Fruit fly (Drosophila melanogaster): ENCODE measurements around the gene hd.

DNA sequence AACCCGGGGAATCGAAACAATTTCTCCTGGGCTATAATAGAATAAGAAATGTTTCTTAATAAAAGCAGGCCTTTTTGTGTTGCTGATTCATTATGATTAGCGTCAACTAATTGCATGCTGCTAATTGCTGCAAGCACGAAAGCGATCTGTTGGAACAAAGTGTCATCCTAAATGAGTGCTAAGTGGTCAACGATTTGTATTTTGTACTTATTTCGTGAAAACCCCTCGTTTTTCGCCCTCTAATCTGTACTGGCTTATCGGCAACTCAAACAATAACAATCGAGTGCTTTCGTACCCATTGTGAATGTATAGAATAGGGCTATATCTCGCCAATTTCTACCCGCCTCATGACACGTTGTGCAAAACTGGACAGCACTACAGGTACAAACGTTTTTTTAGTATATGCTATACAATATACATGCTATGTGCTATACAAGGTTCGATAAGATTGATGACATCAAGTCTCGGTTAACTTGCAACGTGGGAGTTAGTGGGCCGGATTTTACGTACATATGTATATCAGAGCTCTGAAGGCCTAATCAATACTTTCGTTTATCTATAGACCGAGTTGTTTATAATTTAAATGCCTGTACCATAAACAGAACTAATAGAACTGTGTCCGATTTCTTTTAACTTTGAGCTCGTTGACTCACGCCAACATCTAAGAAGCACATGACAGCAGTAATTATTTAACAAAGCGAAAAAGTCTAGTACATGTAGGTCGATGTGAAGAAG lies 10.1 kb downstream of the hd start:
- TF ChIP-seq CG8478 (optimal IDR thresholded peaks at IDR 0.05) (no peak), pan (optimal IDR thresholded peaks at IDR 0.05) (no peak), usp (GFP tag; optimal IDR thresholded peaks at IDR 0.05) (no peak), EcR (GFP tag; optimal IDR thresholded peaks at IDR 0.05) (no peak), psq (optimal IDR thresholded peaks at IDR 0.05) (no peak), Dll (optimal IDR thresholded peaks at IDR 0.05) (no peak)

Data from whole organism.